Worm (Caenorhabditis elegans) whole organism, L1 larva: ENCODE data around the gene C02E7.10.
A peak's percentile ranks its signal among the peaks of the same experiment; 100 is the strongest.

ENCODE experiments used
- C04F5.9 ChIP-seq: sonication (generic microtip); optimal IDR thresholded peaks from 2 replicates; lab custom pipeline; 2016; ENCODE audit warnings: missing genetic modification characterization, missing compliant biosample characterization
- C16A3.4 ChIP-seq: fragments of 150-350 bp; optimal IDR thresholded peaks from 2 replicates; lab custom pipeline; 2014; ENCODE audit warnings: missing biosample characterization, missing genetic modification characterization
- C34B4.2 ChIP-seq: sonication (generic microtip); optimal IDR thresholded peaks from 2 replicates; lab custom pipeline; 2017; ENCODE audit warnings: mild to moderate bottlenecking, missing genetic modification characterization, missing compliant biosample characterization
- Y116A8C.19 ChIP-seq: sonication (generic microtip); optimal IDR thresholded peaks from 2 replicates; lab custom pipeline; 2016; ENCODE audit warnings: missing compliant biosample characterization, missing genetic modification characterization, borderline replicate concordance
- alr-1 ChIP-seq: fragments of 200-800 bp; sonication (Bioruptor generic); optimal IDR thresholded peaks from 2 replicates; lab custom pipeline; 2018; ENCODE audit warnings: borderline replicate concordance, mild to moderate bottlenecking, missing genetic modification characterization, missing compliant biosample characterization
- ceh-63 ChIP-seq: fragments of 200-800 bp; sonication (Bioruptor generic); optimal IDR thresholded peaks from 2 replicates; lab custom pipeline; 2018; ENCODE audit warnings: mild to moderate bottlenecking, missing genetic modification characterization, missing compliant biosample characterization
- ceh-8 ChIP-seq: fragments of 200-800 bp; sonication (Bioruptor generic); optimal IDR thresholded peaks from 2 replicates; lab custom pipeline; 2018; ENCODE audit warnings: mild to moderate bottlenecking, missing genetic modification characterization, moderate library complexity, missing compliant biosample characterization
- ceh-90 ChIP-seq: sonication (generic microtip); optimal IDR thresholded peaks from 2 replicates; lab custom pipeline; 2016; ENCODE audit warnings: missing genetic modification characterization, missing compliant biosample characterization
- ces-1 ChIP-seq: fragments of 150-350 bp; optimal IDR thresholded peaks from 2 replicates; lab custom pipeline; 2014; ENCODE audit warnings: missing biosample characterization, missing genetic modification reagents, missing genetic modification characterization
- dpl-1 ChIP-seq, 3 experiments: fragments of 150-350 bp in 2 of 3; sonication (generic microtip) in 1 of 3; optimal IDR thresholded peaks; 2 replicates each; lab custom pipeline; 2014 to 2017; ENCODE audit warnings: missing biosample characterization in 3 of 3, missing genetic modification characterization in 3 of 3, missing genetic modification reagents in 3 of 3
- dsc-1 ChIP-seq: sonication (generic microtip); optimal IDR thresholded peaks from 2 replicates; lab custom pipeline; 2016; ENCODE audit warnings: mild to moderate bottlenecking, missing genetic modification characterization, missing compliant biosample characterization
- efl-1 ChIP-seq, 4 experiments: fragments of 150-350 bp; optimal IDR thresholded peaks in 3 of 4; peaks in 1 of 4; 1 replicate in 1 of 4; 2 replicates in 3 of 4; lab custom pipeline; 2014; ENCODE audit warnings: missing biosample characterization in 2 of 4, missing genetic modification characterization in 2 of 4, missing genetic modification reagents in 2 of 4
- elt-2 ChIP-seq: sonication (generic microtip); optimal IDR thresholded peaks from 2 replicates; lab custom pipeline; 2016; ENCODE audit warnings: missing genetic modification characterization, mild to moderate bottlenecking, inconsistent platforms, missing compliant biosample characterization, missing genetic modification reagents
- fkh-8 ChIP-seq: sonication (generic microtip); optimal IDR thresholded peaks from 2 replicates; lab custom pipeline; 2016; ENCODE audit warnings: mild to moderate bottlenecking, missing genetic modification characterization, missing compliant biosample characterization
- grh-1 ChIP-seq: fragments of 200-800 bp; sonication (Bioruptor generic); IDR thresholded peaks from 2 replicates; pipeline ENCODE4 v1.3.6; 2022; ENCODE audit warnings: missing genetic modification reagents, missing genetic modification characterization, missing compliant biosample characterization
- hpl-2 ChIP-seq: fragments of 150-350 bp; optimal IDR thresholded peaks from 2 replicates; lab custom pipeline; 2014; ENCODE audit warnings: missing biosample characterization, missing genetic modification reagents, missing genetic modification characterization
- lin-39 ChIP-seq: fragments of 150-350 bp; optimal IDR thresholded peaks from 2 replicates; lab custom pipeline; 2014; ENCODE audit warnings: missing biosample characterization, missing genetic modification reagents, missing genetic modification characterization
- lir-3 ChIP-seq: sonication (generic microtip); optimal IDR thresholded peaks from 2 replicates; lab custom pipeline; 2016; ENCODE audit warnings: mild to moderate bottlenecking, missing genetic modification characterization, moderate library complexity, missing compliant biosample characterization; ENCODE audit not compliant: poor library complexity
- mdl-1 ChIP-seq, 2 experiments: fragments of 150-350 bp; optimal IDR thresholded peaks; 2 replicates each; lab custom pipeline; 2014 to 2017; ENCODE audit warnings: missing biosample characterization in 2 of 2, missing genetic modification characterization in 2 of 2, inconsistent platforms in 1 of 2
- mep-1 ChIP-seq: fragments of 150-350 bp; optimal IDR thresholded peaks from 2 replicates; lab custom pipeline; 2014; ENCODE audit warnings: missing biosample characterization, missing genetic modification characterization
- nhr-11 ChIP-seq: fragments of 150-350 bp; optimal IDR thresholded peaks from 2 replicates; lab custom pipeline; 2014; ENCODE audit warnings: missing biosample characterization, missing genetic modification characterization
- nhr-20 ChIP-seq: sonication (generic microtip); optimal IDR thresholded peaks from 2 replicates; lab custom pipeline; 2016; ENCODE audit warnings: mild to moderate bottlenecking, missing genetic modification characterization, missing compliant biosample characterization
- nhr-47 ChIP-seq: sonication (generic microtip); optimal IDR thresholded peaks from 2 replicates; lab custom pipeline; 2016; ENCODE audit warnings: mild to moderate bottlenecking, missing genetic modification characterization, moderate library complexity, missing compliant biosample characterization
- nhr-90 ChIP-seq: sonication (generic microtip); optimal IDR thresholded peaks from 2 replicates; lab custom pipeline; 2016; ENCODE audit warnings: mild to moderate bottlenecking, missing genetic modification characterization, missing compliant biosample characterization; ENCODE audit not compliant: poor library complexity
- rnt-1 ChIP-seq: sonication (generic microtip); optimal IDR thresholded peaks from 2 replicates; lab custom pipeline; 2016; ENCODE audit warnings: mild to moderate bottlenecking, missing genetic modification characterization, moderate library complexity, missing compliant biosample characterization
- snpc-4 ChIP-seq: fragments of 150-350 bp; optimal IDR thresholded peaks from 2 replicates; lab custom pipeline; 2014; ENCODE audit warnings: missing biosample characterization, missing genetic modification characterization
- sox-4 ChIP-seq: sonication (generic microtip); optimal IDR thresholded peaks from 2 replicates; lab custom pipeline; 2016; ENCODE audit warnings: missing genetic modification characterization, missing compliant biosample characterization
- sptf-1 ChIP-seq: fragments of 150-350 bp; optimal IDR thresholded peaks from 2 replicates; lab custom pipeline; 2014; ENCODE audit warnings: missing biosample characterization, missing genetic modification characterization
- sup-37 ChIP-seq: fragments of 200-800 bp; sonication (Bioruptor generic); optimal IDR thresholded peaks from 2 replicates; lab custom pipeline; 2018; ENCODE audit warnings: mild to moderate bottlenecking, missing genetic modification characterization, missing compliant biosample characterization
- swsn-7 ChIP-seq: sonication (generic microtip); optimal IDR thresholded peaks from 2 replicates; lab custom pipeline; 2016; ENCODE audit warnings: missing genetic modification characterization, missing compliant biosample characterization
- unc-30 ChIP-seq: sonication (generic microtip); optimal IDR thresholded peaks from 2 replicates; lab custom pipeline; 2017; ENCODE audit warnings: missing biosample characterization, missing genetic modification characterization
- ztf-11 ChIP-seq, 2 experiments: sonication (generic microtip); optimal IDR thresholded peaks; 2 replicates each; lab custom pipeline; 2016 to 2017; ENCODE audit warnings: missing genetic modification characterization in 2 of 2, missing biosample characterization in 1 of 2, missing compliant biosample characterization in 1 of 2
- ztf-4 ChIP-seq: fragments of 150-350 bp; optimal IDR thresholded peaks from 2 replicates; lab custom pipeline; 2014; ENCODE audit warnings: missing biosample characterization, missing genetic modification characterization

Gene C02E7.10

DNA sequence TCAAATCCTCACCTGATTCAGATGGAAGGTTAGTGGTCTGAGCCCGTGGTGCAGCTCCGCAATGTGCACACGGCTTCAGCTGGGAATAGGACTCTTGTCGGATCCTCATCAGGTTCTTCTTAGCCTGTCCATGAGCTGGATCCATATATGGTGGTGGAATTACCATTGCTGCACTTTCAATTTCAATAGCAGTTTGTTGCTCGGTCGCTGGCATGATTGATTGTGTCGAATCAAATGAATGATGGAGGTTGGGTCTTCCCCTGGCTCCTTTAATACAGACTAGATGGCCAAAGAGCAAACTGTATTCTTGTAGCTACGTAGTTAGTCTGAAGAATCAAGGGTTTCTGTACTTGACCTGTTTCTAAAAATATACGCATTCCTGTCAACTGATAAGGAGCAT lies at the start of gene C02E7.10:
C02E7.10 (minus strand) TSS at position 232 of the 400 bp plus-strand sequence.
- no peak for TF ChIP-seq Y116A8C.19
- no peak for TF ChIP-seq unc-30
- TF ChIP-seq nhr-47 (tag; lab: Kevin White, UChicago): no peak
- TF ChIP-seq snpc-4 (tag; lab: Kevin White, UChicago): no peak
- TF ChIP-seq elt-2 (tag; lab: Kevin White, UChicago): no peak
- no peak for TF ChIP-seq ceh-8 (GFP tag; lab: Kevin White, UChicago)
- no peak for TF ChIP-seq dpl-1 (GFP tag; optimal IDR thresholded peaks at IDR 0.05; lab: Kevin White, UChicago)
- TF ChIP-seq alr-1: no peak
- TF ChIP-seq nhr-90 (tag; lab: Kevin White, UChicago): no peak
- no peak for TF ChIP-seq dsc-1
- TF ChIP-seq lin-39 (tag; lab: Kevin White, UChicago): no peak
- no peak for TF ChIP-seq C16A3.4 (tag; lab: Kevin White, UChicago)
- TF ChIP-seq mep-1 (tag; lab: Kevin White, UChicago): no peak

DNA sequence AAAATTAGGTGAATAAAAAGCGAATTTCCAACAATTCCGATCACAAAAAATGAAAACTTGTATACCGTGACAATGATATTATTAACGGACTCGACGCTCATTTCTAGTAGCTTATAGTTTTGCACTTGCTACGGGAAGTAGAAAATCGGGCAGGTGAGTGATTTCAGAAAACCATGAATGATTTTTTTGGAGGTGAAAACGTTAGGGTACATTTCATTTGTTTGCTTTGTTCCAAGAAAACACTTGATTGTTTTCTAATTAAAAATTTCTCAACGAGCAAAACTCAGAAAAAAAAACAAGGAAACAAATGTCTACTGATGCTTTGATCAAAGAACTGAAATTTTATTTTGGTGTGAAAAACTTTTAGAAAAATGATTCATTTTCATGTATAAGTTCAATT lies 48.0 kb upstream of the C02E7.10 start, which contains the start of gene srsx-12:
srsx-12 (minus strand) TSS at position 101 of the 400 bp plus-strand sequence.
- no peak for TF ChIP-seq snpc-4 (tag; lab: Kevin White, UChicago)
- no peak for TF ChIP-seq ztf-11 (tag; optimal IDR thresholded peaks at IDR 0.05; lab: Kevin White, UChicago)
- no peak for TF ChIP-seq ceh-63 (GFP tag; lab: Kevin White, UChicago)
- TF ChIP-seq dsc-1: no peak
- no peak for TF ChIP-seq C16A3.4 (tag; lab: Kevin White, UChicago)
- no peak for TF ChIP-seq mdl-1 (tag; optimal IDR thresholded peaks at IDR 0.05; lab: Kevin White, UChicago)
- TF ChIP-seq nhr-20 (tag; lab: Kevin White, UChicago): no peak
- no peak for TF ChIP-seq lir-3 (tag; lab: Kevin White, UChicago)
- TF ChIP-seq sup-37: no peak
- TF ChIP-seq swsn-7 (tag; lab: Kevin White, UChicago): no peak
- TF ChIP-seq lin-39 (tag; lab: Kevin White, UChicago): no peak
- TF ChIP-seq ces-1 (GFP tag; lab: Kevin White, UChicago): no peak
- TF ChIP-seq nhr-11 (tag; lab: Kevin White, UChicago): no peak
- no peak for TF ChIP-seq C34B4.2 (tag; lab: Kevin White, UChicago)
- no peak for TF ChIP-seq ztf-4 (tag; lab: Kevin White, UChicago)
- TF ChIP-seq ceh-90: no peak
- TF ChIP-seq rnt-1 (tag; lab: Kevin White, UChicago): no peak
- no peak for TF ChIP-seq sptf-1 (tag; lab: Kevin White, UChicago)

DNA sequence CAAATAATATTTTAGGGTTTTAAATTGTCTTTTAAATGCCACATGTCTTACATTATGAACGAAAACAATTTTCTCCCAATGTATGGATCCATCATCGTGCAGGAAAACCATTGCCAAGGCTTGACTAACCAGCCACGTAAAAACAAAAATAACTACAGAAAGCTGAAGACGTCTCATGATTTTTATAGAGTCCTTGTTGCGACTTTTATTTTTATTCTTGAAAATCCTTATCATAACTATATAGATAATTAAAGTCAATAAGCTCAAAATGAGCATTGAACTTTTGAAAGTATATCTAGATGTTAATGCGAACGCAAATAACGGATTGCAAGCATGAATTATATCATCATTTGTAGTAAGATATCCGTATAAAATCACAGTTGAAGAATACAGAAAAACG lies 47.2 kb upstream of the C02E7.10 start:
- no peak for TF ChIP-seq grh-1 (GFP tag; lab: Robert Waterston, UW)

DNA sequence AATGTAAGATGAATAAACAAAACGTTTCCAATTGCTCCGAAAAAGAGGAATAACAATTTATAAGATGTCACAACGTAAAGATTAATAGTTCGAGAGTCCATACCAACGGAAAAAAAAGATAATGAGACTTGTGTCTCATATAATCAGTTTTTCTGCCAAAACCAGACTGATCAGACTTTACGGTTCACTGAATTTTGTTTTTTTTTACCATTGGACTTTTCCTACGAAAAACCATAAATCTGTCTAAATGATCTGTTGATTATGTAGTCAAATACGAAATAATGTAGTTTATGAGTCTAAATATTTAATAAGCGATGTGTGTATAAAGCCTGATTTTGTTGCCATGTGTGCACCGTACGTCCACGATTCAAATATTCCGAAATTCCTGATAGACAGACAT lies 46.2 kb upstream of the C02E7.10 start, which contains the start of gene srsx-11:
srsx-11 (minus strand) TSS at position 101 of the 400 bp plus-strand sequence.
- TF ChIP-seq mdl-1 (tag; optimal IDR thresholded peaks at IDR 0.05; lab: Kevin White, UChicago) (no peak), fkh-8 (tag; lab: Kevin White, UChicago) (peak; percentile 5), efl-1 (optimal IDR thresholded peaks at IDR 0.05; lab: Kevin White, UChicago) (no peak), efl-1 (GFP tag; optimal IDR thresholded peaks at IDR 0.05 in 1 of 2; lab: Kevin White, UChicago) (peak in 1 of 2 experiments; percentile 83)

DNA sequence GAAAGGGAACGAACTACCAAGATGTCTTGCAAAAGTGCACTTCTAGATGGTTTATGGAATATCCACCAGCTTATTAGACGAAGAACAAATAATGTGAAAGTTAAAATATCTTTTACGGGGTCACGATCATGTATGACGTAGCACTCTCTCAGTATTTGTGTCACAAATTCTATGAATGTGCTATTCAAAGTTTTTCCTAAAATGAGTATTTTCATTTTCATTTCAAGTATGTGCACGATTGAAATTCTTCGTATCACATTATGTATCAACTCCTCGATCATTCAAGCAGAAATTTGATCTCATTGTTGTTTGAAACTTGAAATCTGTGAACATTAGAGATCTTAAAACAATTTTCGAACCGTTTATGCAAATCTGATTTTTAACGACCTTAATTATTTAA lies 44.7 kb upstream of the C02E7.10 start:
- TF ChIP-seq nhr-11 (tag; lab: Kevin White, UChicago) (peak; percentile 7), fkh-8 (tag; lab: Kevin White, UChicago) (peak; percentile 67), hpl-2 (GFP tag; lab: Kevin White, UChicago) (no peak), sox-4 (peak; percentile 67), C04F5.9 (tag; lab: Kevin White, UChicago) (no peak)
